Fruit fly (Drosophila melanogaster) whole organism, embryonic: Measurements from ENCODE around the gene CG5835.
A peak's percentile ranks its signal among the peaks of the same experiment; 100 is the strongest.

Experiments
- CG11504 ChIP-seq: fragments of 200-800 bp; sonication (Bioruptor generic); optimal IDR thresholded peaks from 3 replicates; lab custom pipeline; 2019; ENCODE audit warnings: missing biosample characterization, mild to moderate bottlenecking, missing genetic modification characterization, moderate library complexity
- CG12769 ChIP-seq: fragments of 200-800 bp; sonication (Bioruptor generic); optimal IDR thresholded peaks from 2 replicates; lab custom pipeline; 2019; ENCODE audit warnings: missing biosample characterization, mild to moderate bottlenecking, missing genetic modification characterization, moderate library complexity
- CG12942 ChIP-seq: fragments of 200-800 bp; sonication (Bioruptor generic); optimal IDR thresholded peaks from 3 replicates; lab custom pipeline; 2016; ENCODE audit warnings: missing biosample characterization, missing genetic modification characterization
- CG13624 ChIP-seq: fragments of 200-800 bp; sonication (Bioruptor generic); optimal IDR thresholded peaks from 2 replicates; lab custom pipeline; 2016; ENCODE audit warnings: missing biosample characterization, missing genetic modification characterization
- CG1647 ChIP-seq: fragments of 200-800 bp; sonication (Bioruptor generic); optimal IDR thresholded peaks from 3 replicates; lab custom pipeline; 2016; ENCODE audit warnings: missing biosample characterization, missing genetic modification characterization
- CG16779 ChIP-seq: fragments of 200-800 bp; sonication (Bioruptor generic); IDR thresholded peaks from 2 replicates; pipeline ENCODE4 v1.3.6; 2022; ENCODE audit warnings: missing biosample characterization, missing genetic modification characterization
- CG17186 ChIP-seq: fragments of 200-800 bp; sonication (Bioruptor generic); optimal IDR thresholded peaks from 3 replicates; lab custom pipeline; 2017; ENCODE audit warnings: missing biosample characterization, missing genetic modification reagents, missing genetic modification characterization
- CG17829 ChIP-seq: fragments of 200-800 bp; optimal IDR thresholded peaks from 2 replicates; lab custom pipeline; 2019; ENCODE audit warnings: missing biosample characterization, mild to moderate bottlenecking, missing genetic modification characterization, moderate library complexity
- CG18619 ChIP-seq: fragments of 200-800 bp; sonication (Bioruptor generic); optimal IDR thresholded peaks from 3 replicates; lab custom pipeline; 2017; ENCODE audit warnings: missing biosample characterization, mild to moderate bottlenecking, missing genetic modification characterization
- CG2199 ChIP-seq: fragments of 200-800 bp; sonication (Bioruptor generic); IDR thresholded peaks from 3 replicates; pipeline ENCODE4 v1.3.6; 2022; ENCODE audit warnings: missing biosample characterization, missing genetic modification characterization
- CG4360 ChIP-seq: fragments of 200-800 bp; sonication (Bioruptor generic); IDR thresholded peaks from 2 replicates; pipeline ENCODE4 v1.3.6; 2022; ENCODE audit warnings: missing biosample characterization, missing genetic modification characterization
- CG4707 ChIP-seq: fragments of 200-800 bp; sonication (Bioruptor generic); optimal IDR thresholded peaks from 2 replicates; lab custom pipeline; 2018; ENCODE audit warnings: missing biosample characterization, mild to moderate bottlenecking, missing genetic modification characterization, moderate library complexity
- CG9727 ChIP-seq: fragments of 200-800 bp; sonication (Bioruptor generic); optimal IDR thresholded peaks from 3 replicates; lab custom pipeline; 2017; ENCODE audit warnings: missing biosample characterization, mild to moderate bottlenecking, missing genetic modification characterization
- CoRest ChIP-seq: fragments of 200-800 bp; sonication (Bioruptor generic); optimal IDR thresholded peaks from 3 replicates; lab custom pipeline; 2018; ENCODE audit warnings: missing biosample characterization, mild to moderate bottlenecking, missing genetic modification characterization, moderate library complexity
- D19B ChIP-seq: fragments of 200-800 bp; sonication (Bioruptor generic); optimal IDR thresholded peaks from 2 replicates; lab custom pipeline; 2017; ENCODE audit warnings: missing biosample characterization, mild to moderate bottlenecking, missing genetic modification characterization
- Dad ChIP-seq: fragments of 200-800 bp; sonication (Bioruptor generic); optimal IDR thresholded peaks from 3 replicates; lab custom pipeline; 2016; ENCODE audit warnings: missing biosample characterization, missing genetic modification characterization
- Doc3 ChIP-seq: fragments of 200-800 bp; sonication (Bioruptor generic); IDR thresholded peaks from 3 replicates; pipeline ENCODE4 v1.3.6; 2022; ENCODE audit warnings: missing biosample characterization, missing genetic modification characterization; ENCODE audit not compliant: partially characterized antibody
- Ets97D ChIP-seq: fragments of 200-800 bp; sonication (Bioruptor generic); optimal IDR thresholded peaks from 3 replicates; lab custom pipeline; 2016; ENCODE audit warnings: missing biosample characterization, missing genetic modification characterization
- H15 ChIP-seq: fragments of 200-800 bp; sonication (Bioruptor generic); IDR thresholded peaks from 3 replicates; pipeline ENCODE4 v1.3.6; 2022; ENCODE audit warnings: missing biosample characterization, missing genetic modification characterization
- HLHmδ ChIP-seq: fragments of 200-800 bp; sonication (Bioruptor generic); optimal IDR thresholded peaks from 2 replicates; lab custom pipeline; 2018; ENCODE audit warnings: missing biosample characterization, mild to moderate bottlenecking, missing genetic modification characterization, moderate library complexity
- NK7.1 ChIP-seq: fragments of 200-800 bp; sonication (Bioruptor generic); optimal IDR thresholded peaks from 3 replicates; lab custom pipeline; 2016; ENCODE audit warnings: missing biosample characterization, missing genetic modification characterization
- NfI ChIP-seq: fragments of 200-800 bp; sonication (Bioruptor generic); optimal IDR thresholded peaks from 3 replicates; lab custom pipeline; 2018; ENCODE audit warnings: missing biosample characterization, mild to moderate bottlenecking, missing genetic modification characterization, moderate library complexity
- PHDP ChIP-seq: fragments of 200-800 bp; sonication (Bioruptor generic); optimal IDR thresholded peaks from 3 replicates; lab custom pipeline; 2018; ENCODE audit warnings: missing biosample characterization, mild to moderate bottlenecking, missing genetic modification characterization, moderate library complexity
- Pdp1 ChIP-seq, 2 experiments: fragments of 200-800 bp; sonication (Bioruptor generic); optimal IDR thresholded peaks; 3 replicates each; lab custom pipeline; 2016; ENCODE audit warnings: missing biosample characterization in 2 of 2, missing genetic modification characterization in 2 of 2, mild to moderate bottlenecking in 1 of 2, moderate library complexity in 1 of 2
- Sox100B ChIP-seq: fragments of 200-800 bp; sonication (Bioruptor generic); optimal IDR thresholded peaks from 3 replicates; lab custom pipeline; 2018; ENCODE audit warnings: missing biosample characterization, mild to moderate bottlenecking, missing genetic modification characterization
- Trl ChIP-seq, 3 experiments: fragments of >200 bp in 2 of 3; fragments of 200-800 bp in 1 of 3; sonication (Bioruptor generic) in 1 of 3; optimal IDR thresholded peaks; 2 replicates in 1 of 3; 3 replicates in 2 of 3; lab custom pipeline; 2016 to 2017; ENCODE audit warnings: missing biosample characterization in 1 of 3, missing genetic modification characterization in 1 of 3
- bbx ChIP-seq: fragments of 200-800 bp; sonication (Bioruptor generic); IDR thresholded peaks from 2 replicates; pipeline ENCODE4 v1.3.6; 2022; ENCODE audit warnings: missing biosample characterization, missing genetic modification characterization; ENCODE audit not compliant: partially characterized antibody
- chn ChIP-seq: fragments of 200-800 bp; sonication (Bioruptor generic); optimal IDR thresholded peaks from 2 replicates; lab custom pipeline; 2016; ENCODE audit warnings: missing biosample characterization, missing genetic modification characterization
- disco-r ChIP-seq: fragments of 200-800 bp; sonication (Bioruptor generic); optimal IDR thresholded peaks from 2 replicates; lab custom pipeline; 2016; ENCODE audit warnings: missing biosample characterization, missing genetic modification characterization
- dm ChIP-seq: fragments of 200-800 bp; sonication (Bioruptor generic); optimal IDR thresholded peaks from 3 replicates; lab custom pipeline; 2016; ENCODE audit warnings: missing biosample characterization, missing genetic modification characterization
- dmrt11E ChIP-seq: fragments of 200-800 bp; sonication (Bioruptor generic); optimal IDR thresholded peaks from 3 replicates; lab custom pipeline; 2018; ENCODE audit warnings: missing biosample characterization, mild to moderate bottlenecking, missing genetic modification characterization, moderate library complexity
- ems ChIP-seq: fragments of 200-800 bp; sonication (Bioruptor generic); optimal IDR thresholded peaks from 3 replicates; lab custom pipeline; 2016; ENCODE audit warnings: missing biosample characterization, missing genetic modification characterization
- eyg ChIP-seq: fragments of 200-800 bp; sonication (Bioruptor generic); optimal IDR thresholded peaks from 3 replicates; lab custom pipeline; 2016; ENCODE audit warnings: missing biosample characterization, missing genetic modification characterization
- gfzf ChIP-seq: fragments of 200-800 bp; sonication (Bioruptor generic); optimal IDR thresholded peaks from 2 replicates; lab custom pipeline; 2016; ENCODE audit warnings: missing biosample characterization, mild to moderate bottlenecking, missing genetic modification characterization, moderate library complexity
- grau ChIP-seq: fragments of 200-800 bp; optimal IDR thresholded peaks from 3 replicates; lab custom pipeline; 2019; ENCODE audit warnings: missing biosample characterization, mild to moderate bottlenecking, missing genetic modification characterization, moderate library complexity
- gsb ChIP-seq: fragments of 200-800 bp; sonication (Bioruptor generic); IDR thresholded peaks from 2 replicates; pipeline ENCODE4 v1.3.6; 2022; ENCODE audit warnings: missing biosample characterization, missing genetic modification characterization
- ken ChIP-seq: fragments of 200-800 bp; sonication (Bioruptor generic); IDR thresholded peaks from 3 replicates; pipeline ENCODE4 v1.3.6; 2022; ENCODE audit warnings: missing biosample characterization, missing genetic modification characterization
- lola ChIP-seq, 3 experiments: fragments of >200 bp in 2 of 3; fragments of 200-800 bp in 1 of 3; sonication (Bioruptor generic) in 1 of 3; optimal IDR thresholded peaks; 2 replicates each; lab custom pipeline; 2017 to 2019; ENCODE audit warnings: missing biosample characterization in 3 of 3, missing genetic modification characterization in 3 of 3, mild to moderate bottlenecking in 1 of 3, moderate library complexity in 1 of 3
- nerfin-2 ChIP-seq: fragments of 200-800 bp; sonication (Bioruptor generic); IDR thresholded peaks from 2 replicates; pipeline ENCODE4 v1.3.6; 2022; ENCODE audit warnings: missing biosample characterization, missing genetic modification characterization; ENCODE audit not compliant: partially characterized antibody
- schlank ChIP-seq: fragments of 200-800 bp; sonication (Bioruptor generic); optimal IDR thresholded peaks from 2 replicates; lab custom pipeline; 2018; ENCODE audit warnings: missing biosample characterization, mild to moderate bottlenecking, missing genetic modification characterization
- sd ChIP-seq: fragments of 200-800 bp; sonication (Bioruptor generic); optimal IDR thresholded peaks from 3 replicates; lab custom pipeline; 2018; ENCODE audit warnings: missing biosample characterization, mild to moderate bottlenecking, missing genetic modification characterization, moderate library complexity
- sna ChIP-seq: fragments of 200-800 bp; sonication (Bioruptor generic); IDR thresholded peaks from 2 replicates; pipeline ENCODE4 v1.3.6; 2022; ENCODE audit warnings: missing biosample characterization, missing genetic modification characterization; ENCODE audit not compliant: partially characterized antibody
- sob ChIP-seq: fragments of 200-800 bp; sonication (Bioruptor generic); IDR thresholded peaks from 2 replicates; pipeline ENCODE4 v1.3.6; 2022; ENCODE audit warnings: missing biosample characterization, missing genetic modification characterization
- stwl ChIP-seq: fragments of 200-800 bp; sonication (Bioruptor generic); optimal IDR thresholded peaks from 3 replicates; lab custom pipeline; 2018; ENCODE audit warnings: missing biosample characterization, mild to moderate bottlenecking, missing genetic modification characterization, moderate library complexity
- toy ChIP-seq: fragments of 200-800 bp; sonication (Bioruptor generic); IDR thresholded peaks from 2 replicates; pipeline ENCODE4 v1.3.6; 2022; ENCODE audit warnings: missing biosample characterization, missing genetic modification characterization
- ttk ChIP-seq: fragments of 200-800 bp; sonication (Bioruptor generic); IDR thresholded peaks from 2 replicates; pipeline ENCODE4 v2.1.2; 2022; ENCODE audit warnings: missing biosample characterization, missing genetic modification characterization
- unc-4 ChIP-seq: fragments of 200-800 bp; sonication (Bioruptor generic); IDR thresholded peaks from 2 replicates; pipeline ENCODE4 v1.3.6; 2022; ENCODE audit warnings: missing biosample characterization, missing genetic modification characterization; ENCODE audit not compliant: partially characterized antibody
- vvl ChIP-seq: fragments of 200-800 bp; sonication (Bioruptor generic); IDR thresholded peaks from 2 replicates; pipeline ENCODE4 v1.3.6; 2022; ENCODE audit warnings: missing biosample characterization, missing genetic modification characterization

CG5835 gene

dm6 chr3R:19156670-19157402 lies 3.4 kb upstream of the CG5835 start, which contains the start of gene nanos (continued):
- no peak; the same call in 2 of the 3 replicates for TF ChIP-seq H15 (GFP tag; lab: Robert Waterston, UW)
- TF ChIP-seq PHDP (tag; lab: Kevin White, UChicago) = peak; percentile 27
- peak; percentile 57 for TF ChIP-seq CG12769 (tag; lab: Kevin White, UChicago)
- TF ChIP-seq Dad (GFP tag; lab: Kevin White, UChicago) = peak; percentile 80
- TF ChIP-seq bbx (GFP tag; lab: Robert Waterston, UW) = peak; percentile 99
- TF ChIP-seq Ets97D (GFP tag; lab: Kevin White, UChicago) = peak; percentile 86
- peak; percentile 47 for TF ChIP-seq CG18619 (GFP tag; lab: Kevin White, UChicago)
- no peak for TF ChIP-seq schlank
- peak; percentile 35 for TF ChIP-seq chn (GFP tag; lab: Kevin White, UChicago)
- TF ChIP-seq CG13624 (GFP tag; lab: Kevin White, UChicago) = peak; percentile 77
- no peak for TF ChIP-seq CG2199 (GFP tag; lab: Robert Waterston, UW)
- peak; percentile 20 for TF ChIP-seq Sox100B (GFP tag; lab: Kevin White, UChicago)
- peak; percentile 29 for TF ChIP-seq HLHmδ (GFP tag; lab: Kevin White, UChicago)
- peak; percentile 95 for TF ChIP-seq Doc3 (GFP tag; lab: Robert Waterston, UW)
- TF ChIP-seq CG12942 (GFP tag; lab: Kevin White, UChicago) = peak; percentile 58
- TF ChIP-seq nerfin-2 = peak; percentile 96
- TF ChIP-seq ken (GFP tag; lab: Robert Waterston, UW) = peak; percentile 73; the same call in 2 of the 3 replicates
- TF ChIP-seq dmrt11E (tag; lab: Kevin White, UChicago) = no peak
- TF ChIP-seq CG4360 (GFP tag; lab: Robert Waterston, UW) = peak; percentile 9; the same call in 1 of the 2 replicates
- peak; percentile 71 for TF ChIP-seq CG16779
- no peak for TF ChIP-seq disco-r (GFP tag; lab: Kevin White, UChicago)
- TF ChIP-seq stwl (tag; lab: Kevin White, UChicago) = peak; percentile 61
- TF ChIP-seq CG9727 (GFP tag; lab: Kevin White, UChicago) = peak; percentile 52
- peak; percentile 92 for TF ChIP-seq sob (GFP tag; lab: Robert Waterston, UW)
- no peak for TF ChIP-seq ttk (GFP tag; lab: Robert Waterston, UW)
- no peak for TF ChIP-seq CG4707
- peak; percentile 31 for TF ChIP-seq ems (GFP tag; lab: Kevin White, UChicago)
- no peak for TF ChIP-seq D19B (GFP tag; lab: Kevin White, UChicago)
- TF ChIP-seq CG1647 = peak; percentile 60
- peak; percentile 57 to 99 for TF ChIP-seq Pdp1 (GFP tag; optimal IDR thresholded peaks at IDR 0.05; lab: Kevin White, UChicago)
- peak; percentile 64 for TF ChIP-seq eyg (GFP tag; lab: Kevin White, UChicago)
- TF ChIP-seq gfzf (GFP tag; lab: Kevin White, UChicago) = peak; percentile 41
- peak; percentile 68 for TF ChIP-seq CoRest (tag; lab: Kevin White, UChicago)
- peak; percentile 88 for TF ChIP-seq dm
- peak; percentile 98 for TF ChIP-seq unc-4
- no peak for TF ChIP-seq gsb (GFP tag; lab: Robert Waterston, UW)
- TF ChIP-seq NK7.1 (GFP tag; lab: Kevin White, UChicago) = peak; percentile 38
- no peak for TF ChIP-seq Trl (optimal IDR thresholded peaks at IDR 0.05; lab: Kevin White, UChicago)
- peak; percentile 71 for TF ChIP-seq Trl (GFP tag; optimal IDR thresholded peaks at IDR 0.05; lab: Kevin White, UChicago)
- peak; percentile 54 for TF ChIP-seq CG11504 (tag; lab: Kevin White, UChicago)
- peak; percentile 51 for TF ChIP-seq grau
- peak; percentile 70 for TF ChIP-seq NfI (GFP tag; lab: Kevin White, UChicago)
- TF ChIP-seq sna (GFP tag; lab: Robert Waterston, UW) = peak; percentile 98
- peak; percentile 28 for TF ChIP-seq CG17829 (tag; lab: Kevin White, UChicago)
- peak in 1 of 3 experiments; percentile 29 for TF ChIP-seq lola (GFP tag; optimal IDR thresholded peaks at IDR 0.05; lab: Kevin White, UChicago)
- TF ChIP-seq sd (tag; lab: Kevin White, UChicago) = peak; percentile 43
- peak; percentile 98 for TF ChIP-seq CG17186 (GFP tag; lab: Kevin White, UChicago)
- peak; percentile 66 for TF ChIP-seq vvl (GFP tag; lab: Robert Waterston, UW)
- TF ChIP-seq toy = peak; percentile 12; the same call in 1 of the 2 replicates
